Worm (Caenorhabditis elegans): ENCODE results near the gene bath-37.

ce11 chrIV:12057508-12057907, 11.2 kb upstream of the bath-37 start, which contains the start of gene K08E4.3:
- TF ChIP-seq klf-2 (GFP tag; conservative IDR thresholded peaks at IDR 0.05) (no peak), ztf-23 (GFP tag; IDR thresholded peaks at IDR 0.05) (no peak), med-1 (GFP tag; optimal IDR thresholded peaks at IDR 0.05; ENCODE audit: insufficient read depth) (no peak), flt-1 (GFP tag; IDR thresholded peaks at IDR 0.05) (no peak), cog-1 (tag; optimal IDR thresholded peaks at IDR 0.05) (no peak), ztf-29 (GFP tag; IDR thresholded peaks at IDR 0.05) (no peak), ref-1 (GFP tag; conservative IDR thresholded peaks at IDR 0.05) (no peak), tab-1 (GFP tag; IDR thresholded peaks at IDR 0.05) (no peak), T22C8.4 (GFP tag; IDR thresholded peaks at IDR 0.05) (no peak)

All from whole organism, midembryonic.